Worm (Caenorhabditis elegans) whole organism, L2 larva: ENCODE measurements around the gene ttr-39.

Source experiments
- Y55F3AM.14 ChIP-seq: fragments of 200-800 bp; sonication (Bioruptor generic); optimal IDR thresholded peaks from 2 replicates; lab custom pipeline; 2018; ENCODE audit warnings: mild to moderate bottlenecking, missing genetic modification characterization, missing compliant biosample characterization
- aly-2 ChIP-seq: fragments of 150-350 bp; optimal IDR thresholded peaks from 2 replicates; lab custom pipeline; 2014; ENCODE audit warnings: missing biosample characterization, missing genetic modification characterization
- blmp-1 ChIP-seq: sonication (generic microtip); optimal IDR thresholded peaks from 2 replicates; lab custom pipeline; 2017; ENCODE audit warnings: missing genetic modification characterization, mild to moderate bottlenecking, missing compliant biosample characterization, antibody characterized with exemption, moderate library complexity; ENCODE audit not compliant: insufficient read depth
- crh-2 ChIP-seq: sonication (generic microtip); optimal IDR thresholded peaks from 2 replicates; lab custom pipeline; 2017; ENCODE audit warnings: missing biosample characterization, missing genetic modification characterization
- egl-27 ChIP-seq: sonication (generic microtip); optimal IDR thresholded peaks from 3 replicates; lab custom pipeline; 2017; ENCODE audit warnings: missing biosample characterization, missing genetic modification reagents, missing genetic modification characterization
- elt-1 ChIP-seq: fragments of 150-350 bp; optimal IDR thresholded peaks from 2 replicates; lab custom pipeline; 2014; ENCODE audit warnings: missing biosample characterization, missing genetic modification characterization
- lin-13 ChIP-seq: fragments of 150-350 bp; optimal IDR thresholded peaks from 2 replicates; lab custom pipeline; 2014; ENCODE audit warnings: missing biosample characterization, missing genetic modification reagents, missing genetic modification characterization
- mbf-1 ChIP-seq: sonication (generic microtip); optimal IDR thresholded peaks from 2 replicates; lab custom pipeline; 2017; ENCODE audit warnings: missing biosample characterization, missing genetic modification characterization
- nhr-11 ChIP-seq: fragments of 150-350 bp; optimal IDR thresholded peaks from 2 replicates; lab custom pipeline; 2014; ENCODE audit warnings: missing biosample characterization, missing genetic modification characterization
- skn-1 ChIP-seq: sonication (generic microtip); optimal IDR thresholded peaks from 2 replicates; lab custom pipeline; 2017; ENCODE audit warnings: missing biosample characterization, missing genetic modification characterization
- sma-9 ChIP-seq, 2 experiments: fragments of 150-350 bp in 1 of 2; sonication (generic microtip) in 1 of 2; optimal IDR thresholded peaks; 2 replicates each; lab custom pipeline; 2014 to 2016; ENCODE audit warnings: missing genetic modification characterization in 2 of 2, mild to moderate bottlenecking in 1 of 2, missing biosample characterization in 1 of 2, missing compliant biosample characterization in 1 of 2, missing genetic modification reagents in 1 of 2, moderate library complexity in 1 of 2
- zag-1 ChIP-seq: fragments of 150-350 bp; optimal IDR thresholded peaks from 2 replicates; lab custom pipeline; 2014; ENCODE audit warnings: missing biosample characterization, missing genetic modification characterization
- ztf-11 ChIP-seq: sonication (generic microtip); optimal IDR thresholded peaks from 2 replicates; lab custom pipeline; 2017; ENCODE audit warnings: missing biosample characterization, missing genetic modification characterization
- ztf-4 ChIP-seq: fragments of 150-350 bp; optimal IDR thresholded peaks from 2 replicates; lab custom pipeline; 2014; ENCODE audit warnings: missing biosample characterization, missing genetic modification characterization

DNA sequence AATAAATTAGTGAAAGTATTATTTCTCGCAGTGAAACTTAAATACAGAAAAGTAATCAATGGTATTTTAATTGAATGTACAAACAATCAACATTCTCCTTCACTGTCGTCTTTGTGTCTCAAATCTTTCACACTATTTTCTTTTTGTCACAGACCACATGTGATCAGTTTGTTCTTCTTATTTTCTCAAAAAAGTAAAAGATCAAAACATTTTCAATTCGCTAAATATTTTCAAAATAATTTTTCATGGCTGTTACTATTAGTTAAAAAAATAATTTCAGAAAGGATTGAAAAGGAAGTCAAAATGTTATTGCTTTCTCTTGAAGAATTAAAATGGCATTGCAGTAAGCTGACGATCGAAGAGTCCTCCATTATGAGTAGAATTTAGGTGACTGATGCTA, 48.9 kb downstream of the ttr-39 start, which contains the start of gene dhs-31:
- TF ChIP-seq mbf-1 (no peak), nhr-11 (tag; lab: Kevin White, UChicago) (no peak), aly-2 (tag; lab: Kevin White, UChicago) (no peak), zag-1 (no peak), ztf-11 (tag; lab: Kevin White, UChicago) (no peak), ztf-4 (tag; lab: Kevin White, UChicago) (no peak), crh-2 (tag; lab: Kevin White, UChicago) (no peak), elt-1 (no peak), Y55F3AM.14 (no peak), blmp-1 (tag; lab: Kevin White, UChicago) (no peak), lin-13 (GFP tag; lab: Kevin White, UChicago) (no peak), egl-27 (tag; lab: Kevin White, UChicago) (no peak), skn-1 (tag; lab: Kevin White, UChicago) (no peak), sma-9 (GFP tag; optimal IDR thresholded peaks at IDR 0.05; lab: Kevin White, UChicago) (no peak), sma-9 (tag; optimal IDR thresholded peaks at IDR 0.05; lab: Kevin White, UChicago) (no peak)
